Worm (Caenorhabditis elegans) whole organism, L3 larva: Measurements from ENCODE around the gene trpp-5.
"Not testable (repeated sequence)": the region's sequence is repeated elsewhere in the genome, so short reads cannot be mapped to it uniquely, and the experiment has no call there.

Experiments
- fkh-10 ChIP-seq: sonication (generic microtip); optimal IDR thresholded peaks from 2 replicates; lab custom pipeline; 2017; ENCODE audit warnings: missing biosample characterization, missing genetic modification reagents, missing genetic modification characterization
- fkh-2 ChIP-seq: fragments of 150-350 bp; optimal IDR thresholded peaks from 2 replicates; lab custom pipeline; 2014; ENCODE audit warnings: missing biosample characterization, missing genetic modification reagents, missing genetic modification characterization
- lin-15B ChIP-seq: fragments of 150-350 bp; optimal IDR thresholded peaks from 2 replicates; lab custom pipeline; 2014; ENCODE audit warnings: missing biosample characterization, missing genetic modification characterization
- nhr-23 ChIP-seq: fragments of 150-350 bp; optimal IDR thresholded peaks from 2 replicates; lab custom pipeline; 2014; ENCODE audit warnings: missing biosample characterization, missing genetic modification reagents, missing genetic modification characterization
- nhr-76 ChIP-seq: fragments of 150-350 bp; sonication (generic microtip); optimal IDR thresholded peaks from 5 replicates; lab custom pipeline; 2014; ENCODE audit warnings: missing biosample characterization, missing genetic modification characterization
- snpc-4 ChIP-seq: fragments of 150-350 bp; optimal IDR thresholded peaks from 2 replicates; lab custom pipeline; 2014; ENCODE audit warnings: missing biosample characterization, missing genetic modification characterization
- tbx-2 ChIP-seq: sonication (generic microtip); optimal IDR thresholded peaks from 2 replicates; lab custom pipeline; 2016; ENCODE audit warnings: mild to moderate bottlenecking, missing genetic modification characterization, missing compliant biosample characterization
- unc-62 ChIP-seq: fragments of 150-350 bp; sonication (generic microtip); optimal IDR thresholded peaks from 4 replicates; lab custom pipeline; 2014; ENCODE audit warnings: missing biosample characterization, missing genetic modification reagents, missing genetic modification characterization
- zag-1 ChIP-seq: fragments of 150-350 bp; optimal IDR thresholded peaks from 2 replicates; lab custom pipeline; 2014; ENCODE audit warnings: missing biosample characterization, missing genetic modification characterization

ce11 chrII:12154186-12154585 lies 48.0 kb downstream of the trpp-5 start, which contains the start of gene Y57A10A.5:
- not testable (repeated sequence) for TF ChIP-seq fkh-10 (GFP tag; lab: Kevin White, UChicago); lin-15B (tag; lab: Kevin White, UChicago); snpc-4 (tag; lab: Kevin White, UChicago); nhr-76 (tag; lab: Kevin White, UChicago); tbx-2 (tag; lab: Kevin White, UChicago); fkh-2 (tag; lab: Kevin White, UChicago); nhr-23 (tag; lab: Kevin White, UChicago); zag-1 (tag; lab: Kevin White, UChicago); unc-62 (GFP tag; lab: Kevin White, UChicago)
